Worm (Caenorhabditis elegans): Measurements from ENCODE around the gene C03E10.1.

DNA sequence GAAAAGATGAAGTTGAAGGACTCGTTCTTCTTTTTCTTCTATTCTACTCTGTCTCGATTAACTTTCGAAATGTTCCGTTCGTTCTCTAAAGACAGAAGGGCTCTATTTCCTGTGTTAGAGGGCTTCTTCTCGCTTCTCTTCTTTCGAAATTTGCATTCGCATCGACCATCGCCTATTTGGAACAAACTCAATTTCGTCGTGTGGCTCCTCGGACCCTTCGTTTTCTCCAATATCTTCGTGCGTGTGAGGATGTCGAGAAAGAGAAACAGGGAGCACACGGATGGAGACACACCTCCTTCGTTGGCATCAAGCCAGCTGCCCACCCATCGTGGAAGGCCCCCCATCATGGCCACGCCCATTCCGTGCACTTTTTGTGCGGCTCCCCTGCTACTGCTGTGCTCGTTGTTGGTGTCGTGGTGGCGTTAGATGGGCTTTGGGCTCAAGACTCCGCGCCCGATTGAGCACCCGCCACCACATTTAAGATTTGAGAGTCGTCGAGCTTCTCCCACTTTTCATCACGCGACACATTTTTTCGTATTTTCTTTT lies 50.2 kb downstream of the C03E10.1 start:
- no peak for TF ChIP-seq egl-27 (tag; optimal IDR thresholded peaks at IDR 0.05)
- no peak for TF ChIP-seq aly-2 (tag; optimal IDR thresholded peaks at IDR 0.05)
- TF ChIP-seq nfya-1 (tag; optimal IDR thresholded peaks at IDR 0.05; ENCODE audit: insufficient read depth): peak; percentile 27
- no peak for TF ChIP-seq ztf-4 (tag; optimal IDR thresholded peaks at IDR 0.05)
- no peak for TF ChIP-seq nhr-237 (tag; optimal IDR thresholded peaks at IDR 0.05)
- no peak for TF ChIP-seq nhr-11 (tag; optimal IDR thresholded peaks at IDR 0.05)
- no peak for TF ChIP-seq ztf-11 (tag; optimal IDR thresholded peaks at IDR 0.05)
- TF ChIP-seq fkh-2 (tag; optimal IDR thresholded peaks at IDR 0.05): no peak
- TF ChIP-seq snpc-4 (tag; optimal IDR thresholded peaks at IDR 0.05): no peak

Measured in whole organism, L3 larva.